Worm (Caenorhabditis elegans) whole organism, late embryonic: ENCODE results near the gene gmpr-1.

Source experiments
- C08G9.2 ChIP-seq: sonication (generic microtip); optimal IDR thresholded peaks from 2 replicates; lab custom pipeline; 2016; ENCODE audit warnings: mild to moderate bottlenecking, missing genetic modification characterization, moderate library complexity, missing compliant biosample characterization
- C38D4.7 ChIP-seq: fragments of 200-800 bp; sonication (Bioruptor generic); optimal IDR thresholded peaks from 2 replicates; lab custom pipeline; 2018; ENCODE audit warnings: mild to moderate bottlenecking, missing genetic modification characterization, moderate library complexity, missing compliant biosample characterization
- K02D7.2 ChIP-seq: sonication (generic microtip); optimal IDR thresholded peaks from 2 replicates; lab custom pipeline; 2017; ENCODE audit warnings: mild to moderate bottlenecking, missing genetic modification characterization, missing compliant biosample characterization
- T23F11.4 ChIP-seq: fragments of 200-800 bp; sonication (Bioruptor generic); optimal IDR thresholded peaks from 2 replicates; lab custom pipeline; 2018; ENCODE audit warnings: mild to moderate bottlenecking, missing genetic modification characterization, missing compliant biosample characterization
- Y22D7AL.16 ChIP-seq: sonication (generic microtip); optimal IDR thresholded peaks from 2 replicates; lab custom pipeline; 2016; ENCODE audit warnings: missing genetic modification characterization, missing compliant biosample characterization
- ceh-14 ChIP-seq: sonication (generic microtip); optimal IDR thresholded peaks from 2 replicates; lab custom pipeline; 2016; ENCODE audit warnings: missing genotype, missing genetic modification characterization, missing compliant biosample characterization
- ceh-18 ChIP-seq: sonication (generic microtip); optimal IDR thresholded peaks from 2 replicates; lab custom pipeline; 2016; ENCODE audit warnings: missing genetic modification characterization, missing compliant biosample characterization
- ceh-2 ChIP-seq: sonication (generic microtip); optimal IDR thresholded peaks from 2 replicates; lab custom pipeline; 2016; ENCODE audit warnings: missing genotype, missing genetic modification characterization, missing compliant biosample characterization
- ceh-22 ChIP-seq: sonication (generic microtip); optimal IDR thresholded peaks from 2 replicates; lab custom pipeline; 2017; ENCODE audit warnings: missing biosample characterization, missing genetic modification characterization
- ceh-24 ChIP-seq: sonication (generic microtip); optimal IDR thresholded peaks from 2 replicates; lab custom pipeline; 2016; ENCODE audit warnings: mild to moderate bottlenecking, missing genetic modification characterization, missing compliant biosample characterization
- ceh-30 ChIP-seq: fragments of 150-350 bp; optimal IDR thresholded peaks from 2 replicates; lab custom pipeline; 2014; ENCODE audit warnings: missing biosample characterization, missing genetic modification characterization
- ceh-45 ChIP-seq: fragments of 200-800 bp; sonication (Bioruptor generic); IDR thresholded peaks from 2 replicates; pipeline ENCODE4 v1.3.6; 2022; ENCODE audit warnings: missing genetic modification reagents, missing genetic modification characterization, missing compliant biosample characterization
- ceh-48 ChIP-seq: sonication (generic microtip); optimal IDR thresholded peaks from 2 replicates; lab custom pipeline; 2016; ENCODE audit warnings: missing genetic modification characterization, inconsistent platforms, missing compliant biosample characterization
- ceh-9 ChIP-seq: sonication (generic microtip); optimal IDR thresholded peaks from 2 replicates; lab custom pipeline; 2016; ENCODE audit warnings: mild to moderate bottlenecking, missing genetic modification characterization, inconsistent platforms, missing compliant biosample characterization
- che-1 ChIP-seq: sonication (generic microtip); optimal IDR thresholded peaks from 2 replicates; lab custom pipeline; 2016; ENCODE audit warnings: mild to moderate bottlenecking, missing genetic modification characterization, missing compliant biosample characterization
- dve-1 ChIP-seq: sonication (generic microtip); optimal IDR thresholded peaks from 2 replicates; lab custom pipeline; 2017; ENCODE audit warnings: antibody characterized with exemption, mild to moderate bottlenecking, missing genetic modification characterization, missing compliant biosample characterization
- elt-4 ChIP-seq: sonication (generic microtip); optimal IDR thresholded peaks from 2 replicates; lab custom pipeline; 2016; ENCODE audit warnings: missing genetic modification characterization, missing compliant biosample characterization
- ets-4 ChIP-seq: sonication (generic microtip); optimal IDR thresholded peaks from 2 replicates; lab custom pipeline; 2016; ENCODE audit warnings: missing genetic modification characterization, missing compliant biosample characterization
- eyg-1 ChIP-seq: sonication (generic microtip); optimal IDR thresholded peaks from 2 replicates; lab custom pipeline; 2016; ENCODE audit warnings: missing genotype, missing genetic modification characterization, missing compliant biosample characterization
- fax-1 ChIP-seq: sonication (generic microtip); optimal IDR thresholded peaks from 2 replicates; lab custom pipeline; 2016; ENCODE audit warnings: missing genotype, missing genetic modification characterization, missing compliant biosample characterization
- gmeb-2 ChIP-seq: sonication (generic microtip); optimal IDR thresholded peaks from 2 replicates; lab custom pipeline; 2016; ENCODE audit warnings: missing genetic modification characterization, inconsistent platforms, missing compliant biosample characterization
- hlh-15 ChIP-seq: sonication (generic microtip); optimal IDR thresholded peaks from 2 replicates; lab custom pipeline; 2016; ENCODE audit warnings: missing genetic modification characterization, missing compliant biosample characterization
- hlh-30 ChIP-seq: sonication (generic microtip); optimal IDR thresholded peaks from 2 replicates; lab custom pipeline; 2017; ENCODE audit warnings: antibody characterized with exemption, missing genetic modification characterization, missing compliant biosample characterization; ENCODE audit not compliant: insufficient read depth
- hlh-6 ChIP-seq: sonication (generic microtip); optimal IDR thresholded peaks from 2 replicates; lab custom pipeline; 2016; ENCODE audit warnings: missing genotype, missing genetic modification characterization, missing compliant biosample characterization
- hlh-8 ChIP-seq: sonication (generic microtip); optimal IDR thresholded peaks from 2 replicates; lab custom pipeline; 2016; ENCODE audit warnings: missing genotype, missing genetic modification characterization, missing compliant biosample characterization
- lim-6 ChIP-seq: sonication (generic microtip); optimal IDR thresholded peaks from 2 replicates; lab custom pipeline; 2016; ENCODE audit warnings: missing genetic modification characterization, missing compliant biosample characterization
- madf-2 ChIP-seq: sonication (generic microtip); optimal IDR thresholded peaks from 2 replicates; lab custom pipeline; 2017; ENCODE audit warnings: missing genetic modification characterization, missing compliant biosample characterization
- nhr-232 ChIP-seq: sonication (generic microtip); optimal IDR thresholded peaks from 2 replicates; lab custom pipeline; 2016; ENCODE audit warnings: missing genetic modification characterization, missing compliant biosample characterization
- pha-2 ChIP-seq: sonication (generic microtip); optimal IDR thresholded peaks from 2 replicates; lab custom pipeline; 2017; ENCODE audit warnings: mild to moderate bottlenecking, missing genetic modification characterization, missing compliant biosample characterization
- pha-4 ChIP-seq: fragments of 150-350 bp; optimal IDR thresholded peaks from 2 replicates; lab custom pipeline; 2018; ENCODE audit warnings: missing biosample characterization, missing genetic modification reagents, missing genetic modification characterization
- pqm-1 ChIP-seq: sonication (generic microtip); optimal IDR thresholded peaks from 2 replicates; lab custom pipeline; 2016; ENCODE audit warnings: missing genetic modification characterization, missing compliant biosample characterization
- pros-1 ChIP-seq: fragments of 150-350 bp; optimal IDR thresholded peaks from 2 replicates; lab custom pipeline; 2014; ENCODE audit warnings: missing biosample characterization, missing genetic modification reagents, missing genetic modification characterization
- ref-2 ChIP-seq: sonication (generic microtip); optimal IDR thresholded peaks from 2 replicates; lab custom pipeline; 2016; ENCODE audit warnings: missing genetic modification characterization, missing compliant biosample characterization
- rnt-1 ChIP-seq: sonication (generic microtip); optimal IDR thresholded peaks from 2 replicates; lab custom pipeline; 2016; ENCODE audit warnings: missing genetic modification characterization, missing compliant biosample characterization
- sdc-2 ChIP-seq: sonication (generic microtip); optimal IDR thresholded peaks from 2 replicates; lab custom pipeline; 2016; ENCODE audit warnings: missing genotype, missing genetic modification characterization, missing compliant biosample characterization
- sox-2 ChIP-seq: fragments of 200-800 bp; sonication (Bioruptor generic); IDR thresholded peaks from 2 replicates; pipeline ENCODE4 v1.3.6; 2022; ENCODE audit warnings: missing genetic modification reagents, missing genetic modification characterization, missing compliant biosample characterization
- tbx-2 ChIP-seq: sonication (generic microtip); optimal IDR thresholded peaks from 2 replicates; lab custom pipeline; 2016; ENCODE audit warnings: missing genetic modification characterization, missing compliant biosample characterization
- tbx-7 ChIP-seq: sonication (generic microtip); optimal IDR thresholded peaks from 2 replicates; lab custom pipeline; 2016; ENCODE audit warnings: missing genotype, missing genetic modification characterization, missing compliant biosample characterization
- ttx-3 ChIP-seq: sonication (generic microtip); optimal IDR thresholded peaks from 2 replicates; lab custom pipeline; 2016; ENCODE audit warnings: missing genetic modification reagents, missing genetic modification characterization, missing compliant biosample characterization
- unc-42 ChIP-seq: sonication (generic microtip); optimal IDR thresholded peaks from 2 replicates; lab custom pipeline; 2016; ENCODE audit warnings: missing genotype, missing genetic modification characterization, missing compliant biosample characterization
- ztf-16 ChIP-seq: sonication (generic microtip); optimal IDR thresholded peaks from 2 replicates; lab custom pipeline; 2017; ENCODE audit warnings: missing genetic modification characterization, missing compliant biosample characterization

The gmpr-1 gene

ce11 chrV:4386173-4386572 is 15.0 kb upstream of the gmpr-1 start, which contains the start of gene F13A2.10:
Gene F13A2.10 (minus strand): TSS chrV:4386273.
- TF ChIP-seq C08G9.2 = no peak
- TF ChIP-seq C38D4.7 (GFP tag; lab: Kevin White, UChicago) = no peak
- TF ChIP-seq ceh-18 (tag; lab: Kevin White, UChicago) = no peak
- TF ChIP-seq, all 69 proteins: peak for 0

- no peak for TF ChIP-seq T23F11.4 (GFP tag; lab: Kevin White, UChicago)
- TF ChIP-seq ref-2 (tag; lab: Kevin White, UChicago) = no peak
- no peak for TF ChIP-seq pqm-1
- TF ChIP-seq hlh-8 (tag; lab: Kevin White, UChicago) = no peak
- no peak for TF ChIP-seq ztf-16 (tag; lab: Kevin White, UChicago)
- no peak for TF ChIP-seq ceh-9
- TF ChIP-seq pros-1 (tag; lab: Kevin White, UChicago) = no peak
- no peak for TF ChIP-seq Y22D7AL.16
- no peak for TF ChIP-seq rnt-1 (tag; lab: Kevin White, UChicago)
- no peak for TF ChIP-seq ceh-45
- no peak for TF ChIP-seq lim-6 (tag; lab: Kevin White, UChicago)
- TF ChIP-seq ets-4 (tag; lab: Kevin White, UChicago) = no peak
- no peak for TF ChIP-seq che-1
- TF ChIP-seq pha-4 (tag; lab: Kevin White, UChicago) = no peak
- no peak for TF ChIP-seq tbx-2 (tag; lab: Kevin White, UChicago)
- TF ChIP-seq C38D4.7 (GFP tag; lab: Kevin White, UChicago) = no peak
- TF ChIP-seq elt-4 (tag; lab: Kevin White, UChicago) = no peak
- TF ChIP-seq nhr-232 = no peak
Measured at ce11 chrV:4384482-4384881, 13.3 kb upstream of the gmpr-1 start, which contains the start of gene F13A2.2. Gene F13A2.2 (minus strand): TSS chrV:4384582.

- TF ChIP-seq hlh-30 (tag; lab: Kevin White, UChicago) (no peak), T23F11.4 (GFP tag; lab: Kevin White, UChicago) (no peak), ets-4 (tag; lab: Kevin White, UChicago) (no peak), ceh-30 (tag; lab: Kevin White, UChicago) (no peak), hlh-15 (no peak), Y22D7AL.16 (no peak), madf-2 (tag; lab: Kevin White, UChicago) (no peak), ztf-16 (tag; lab: Kevin White, UChicago) (no peak), ceh-22 (tag; lab: Kevin White, UChicago) (no peak), gmeb-2 (tag; lab: Kevin White, UChicago) (no peak), elt-4 (tag; lab: Kevin White, UChicago) (no peak), pha-2 (tag; lab: Kevin White, UChicago) (no peak)
Measured at ce11 chrV:4382298-4382697, 11.1 kb upstream of the gmpr-1 start, which contains the start of gene F13A2.1. Gene F13A2.1 (minus strand): TSS chrV:4382398.

ce11 chrV:4377622-4378021 is 6.4 kb upstream of the gmpr-1 start, which contains the start of gene F32D1.8:
Gene F32D1.8 (minus strand): TSS chrV:4377722.
- TF ChIP-seq C38D4.7 (GFP tag; lab: Kevin White, UChicago) (no peak), tbx-7 (no peak), dve-1 (no peak), K02D7.2 (tag; lab: Kevin White, UChicago) (no peak), ceh-48 (tag; lab: Kevin White, UChicago) (no peak), pqm-1 (no peak), eyg-1 (tag; lab: Kevin White, UChicago) (no peak), ttx-3 (tag; lab: Kevin White, UChicago) (no peak), fax-1 (tag; lab: Kevin White, UChicago) (no peak), ceh-14 (tag; lab: Kevin White, UChicago) (no peak), sox-2 (GFP tag; lab: Robert Waterston, UW) (no peak), hlh-6 (tag; lab: Kevin White, UChicago) (no peak), sdc-2 (tag; lab: Kevin White, UChicago) (no peak), ceh-24 (no peak), elt-4 (tag; lab: Kevin White, UChicago) (no peak), unc-42 (tag; lab: Kevin White, UChicago) (no peak), ceh-18 (tag; lab: Kevin White, UChicago) (no peak), hlh-8 (tag; lab: Kevin White, UChicago) (no peak), ceh-2 (tag; lab: Kevin White, UChicago) (no peak), gmeb-2 (tag; lab: Kevin White, UChicago) (no peak)
- TF ChIP-seq, all 69 proteins: peak for 0
